Worm (Caenorhabditis elegans): ENCODE data around the gene kin-16.

- no peak for TF ChIP-seq ztf-23 (GFP tag; IDR thresholded peaks at IDR 0.05)
- TF ChIP-seq tab-1 (GFP tag; IDR thresholded peaks at IDR 0.05): no peak
Observed at ce11 chrII:9440060-9440459, 4.2 kb upstream of the kin-16 start, which contains the start of gene chil-17.

Measured in whole organism, midembryonic.